Worm (Caenorhabditis elegans) whole organism, midembryonic: Measurements from ENCODE around the gene F40F12.3.

ENCODE experiments used
- cog-1 ChIP-seq: sonication (generic microtip); optimal IDR thresholded peaks from 2 replicates; lab custom pipeline; 2016; ENCODE audit warnings: missing genetic modification characterization, missing compliant biosample characterization
- flt-1 ChIP-seq: fragments of 200-800 bp; sonication (Bioruptor generic); IDR thresholded peaks from 2 replicates; pipeline ENCODE4 v1.3.6; 2022; ENCODE audit warnings: missing genetic modification characterization, missing compliant biosample characterization
- med-1 ChIP-seq: sonication (generic microtip); optimal IDR thresholded peaks from 2 replicates; lab custom pipeline; 2017; ENCODE audit warnings: missing genetic modification characterization, mild to moderate bottlenecking, missing compliant biosample characterization, antibody characterized with exemption, missing genetic modification reagents; ENCODE audit not compliant: insufficient read depth

- no peak for TF ChIP-seq flt-1 (GFP tag; lab: Robert Waterston, UW)
- TF ChIP-seq med-1 (GFP tag; lab: Kevin White, UChicago), result no peak
- no peak for TF ChIP-seq cog-1 (tag; lab: Kevin White, UChicago)
These were observed 11.4 kb upstream of the F40F12.3 start, which contains the start of gene dec-7 for ce11 chrIII:9932091-9932490.
